Fruit fly (Drosophila melanogaster) Kc167 (cell line): Measurements from ENCODE around the gene Snm1.

Experiments used
- h ChIP-seq: fragments of >200 bp; optimal IDR thresholded peaks from 3 replicates; lab custom pipeline; 2018; ENCODE audit warnings: missing external identifiers
- insv ChIP-seq: fragments of >200 bp; optimal IDR thresholded peaks from 3 replicates; lab custom pipeline; 2018; ENCODE audit warnings: missing external identifiers
- psq ChIP-seq: fragments of >200 bp; optimal IDR thresholded peaks from 2 replicates; lab custom pipeline; 2017; ENCODE audit warnings: missing external identifiers
- ttk ChIP-seq: sonication (Bioruptor generic); optimal IDR thresholded peaks from 2 replicates; lab custom pipeline; 2017; ENCODE audit warnings: missing external identifiers

dm6 chr3R:5514759-5515158, 40.1 kb upstream of the Snm1 start:
- TF ChIP-seq psq (lab: Kevin White, UChicago) (no peak), h (lab: Kevin White, UChicago) (no peak), ttk (no peak), insv (lab: Kevin White, UChicago) (no peak)
